Worm (Caenorhabditis elegans) whole organism, young adult: ENCODE results near the gene hex-1.

Experiments
- B0019.2 ChIP-seq: fragments of 200-800 bp; sonication (Bioruptor generic); conservative IDR thresholded peaks from 2 replicates; pipeline ENCODE4 v1.3.6; 2022; ENCODE audit warnings: missing genetic modification reagents, missing genetic modification characterization, missing compliant biosample characterization
- D2030.7 ChIP-seq: fragments of 200-800 bp; sonication (Bioruptor generic); IDR thresholded peaks from 2 replicates; pipeline ENCODE4 v1.3.6; 2022; ENCODE audit warnings: missing genetic modification reagents, missing genetic modification characterization, missing compliant biosample characterization
- F23B12.7 ChIP-seq: sonication (generic microtip); optimal IDR thresholded peaks from 2 replicates; lab custom pipeline; 2017; ENCODE audit warnings: missing genetic modification characterization, mild to moderate bottlenecking, missing compliant biosample characterization, antibody characterized with exemption, moderate library complexity; ENCODE audit not compliant: insufficient read depth
- F57A8.1 ChIP-seq: fragments of 200-800 bp; sonication (Bioruptor generic); optimal IDR thresholded peaks from 2 replicates; lab custom pipeline; 2018; ENCODE audit warnings: mild to moderate bottlenecking, missing genetic modification characterization, moderate library complexity, missing compliant biosample characterization
- K12H6.12 ChIP-seq: fragments of 200-800 bp; sonication (Bioruptor generic); optimal IDR thresholded peaks from 2 replicates; lab custom pipeline; 2018; ENCODE audit warnings: mild to moderate bottlenecking, missing genetic modification characterization, missing compliant biosample characterization
- T07F8.4 ChIP-seq: sonication (generic microtip); optimal IDR thresholded peaks from 2 replicates; lab custom pipeline; 2016; ENCODE audit warnings: mild to moderate bottlenecking, missing genetic modification characterization, moderate library complexity, missing compliant biosample characterization
- Y53F4B.3 ChIP-seq: fragments of 200-800 bp; sonication (Bioruptor generic); IDR thresholded peaks from 2 replicates; pipeline ENCODE4 v1.3.6; 2022; ENCODE audit warnings: missing genetic modification reagents, missing genetic modification characterization, missing compliant biosample characterization
- Y53G8AR.9 ChIP-seq: fragments of 200-800 bp; sonication (Bioruptor generic); conservative IDR thresholded peaks from 2 replicates; pipeline ENCODE4 v1.3.6; 2022; ENCODE audit warnings: missing genetic modification reagents, missing genetic modification characterization, missing compliant biosample characterization
- Y67H2A.10 ChIP-seq: fragments of 200-800 bp; sonication (Bioruptor generic); conservative IDR thresholded peaks from 2 replicates; pipeline ENCODE4 v1.3.6; 2022; ENCODE audit warnings: missing genetic modification reagents, missing genetic modification characterization, missing compliant biosample characterization
- ZK185.1 ChIP-seq: sonication (generic microtip); optimal IDR thresholded peaks from 2 replicates; lab custom pipeline; 2016; ENCODE audit warnings: mild to moderate bottlenecking, missing genetic modification characterization, missing compliant biosample characterization; ENCODE audit not compliant: poor library complexity, severe bottlenecking
- ama-1 ChIP-seq, 3 experiments: fragments of 150-350 bp in 1 of 3; sonication (generic microtip) in 2 of 3; optimal IDR thresholded peaks; 2 replicates each; lab custom pipeline; 2014 to 2018; ENCODE audit warnings: missing biosample characterization in 2 of 3, missing genetic modification characterization in 2 of 3, missing genetic modification reagents in 2 of 3
- aptf-2 ChIP-seq: fragments of 200-800 bp; sonication (Bioruptor generic); conservative IDR thresholded peaks from 2 replicates; pipeline ENCODE4 v1.3.6; 2022; ENCODE audit warnings: missing genetic modification reagents, missing genetic modification characterization, missing compliant biosample characterization
- atf-7 ChIP-seq: sonication (generic microtip); optimal IDR thresholded peaks from 2 replicates; lab custom pipeline; 2017; ENCODE audit warnings: mild to moderate bottlenecking, missing genetic modification characterization, missing compliant biosample characterization
- athp-1 ChIP-seq: sonication (generic microtip); optimal IDR thresholded peaks from 2 replicates; lab custom pipeline; 2017; ENCODE audit warnings: mild to moderate bottlenecking, missing genetic modification characterization, missing compliant biosample characterization
- attf-6 ChIP-seq: fragments of 200-800 bp; sonication (Bioruptor generic); IDR thresholded peaks from 2 replicates; pipeline ENCODE4 v1.3.6; 2022; ENCODE audit warnings: missing genetic modification reagents, missing genetic modification characterization, missing compliant biosample characterization
- bed-1 ChIP-seq: fragments of 200-800 bp; sonication (Bioruptor generic); IDR thresholded peaks from 2 replicates; pipeline ENCODE4 v1.3.6; 2022; ENCODE audit warnings: missing genetic modification reagents, missing genetic modification characterization, missing compliant biosample characterization
- bed-2 ChIP-seq: fragments of 200-800 bp; sonication (Bioruptor generic); IDR thresholded peaks from 2 replicates; pipeline ENCODE4 v1.3.6; 2022; ENCODE audit warnings: missing genetic modification reagents, missing genetic modification characterization, missing compliant biosample characterization
- cebp-1 ChIP-seq, 2 experiments: fragments of 200-800 bp in 1 of 2; sonication (Bioruptor generic) in 1 of 2; sonication (generic microtip) in 1 of 2; IDR thresholded peaks in 1 of 2; optimal IDR thresholded peaks in 1 of 2; 2 replicates each; pipeline versions ENCODE4 v1.3.6 to Lab custom; 2017 to 2022; ENCODE audit warnings: missing compliant biosample characterization in 2 of 2, missing genetic modification characterization in 2 of 2, mild to moderate bottlenecking in 1 of 2, missing genetic modification reagents in 1 of 2, moderate library complexity in 1 of 2
- ceh-100 ChIP-seq: fragments of 200-800 bp; sonication (Bioruptor generic); IDR thresholded peaks from 2 replicates; pipeline ENCODE4 v1.3.6; 2022; ENCODE audit warnings: missing genetic modification reagents, missing genetic modification characterization, missing compliant biosample characterization
- ceh-27 ChIP-seq: fragments of 200-800 bp; sonication (Bioruptor generic); optimal IDR thresholded peaks from 2 replicates; lab custom pipeline; 2018; ENCODE audit warnings: mild to moderate bottlenecking, missing genetic modification characterization, moderate library complexity, missing compliant biosample characterization
- ceh-79 ChIP-seq: sonication (generic microtip); optimal IDR thresholded peaks from 2 replicates; lab custom pipeline; 2017; ENCODE audit warnings: mild to moderate bottlenecking, missing genetic modification characterization, missing compliant biosample characterization
- ceh-91 ChIP-seq: fragments of 200-800 bp; sonication (Bioruptor generic); IDR thresholded peaks from 2 replicates; pipeline ENCODE4 v1.3.6; 2022; ENCODE audit warnings: missing genetic modification reagents, missing genetic modification characterization, missing compliant biosample characterization
- chd-7 ChIP-seq: sonication (generic microtip); optimal IDR thresholded peaks from 2 replicates; lab custom pipeline; 2016; ENCODE audit warnings: mild to moderate bottlenecking, missing genetic modification characterization, moderate library complexity, missing compliant biosample characterization
- dpff-1 ChIP-seq: sonication (generic microtip); optimal IDR thresholded peaks from 2 replicates; lab custom pipeline; 2017; ENCODE audit warnings: mild to moderate bottlenecking, missing genetic modification characterization, missing compliant biosample characterization
- ekl-4 ChIP-seq: fragments of 200-800 bp; sonication (Bioruptor generic); IDR thresholded peaks from 2 replicates; pipeline ENCODE4 v1.3.6; 2022; ENCODE audit warnings: missing genetic modification reagents, missing genetic modification characterization, missing compliant biosample characterization
- hlh-26 ChIP-seq: fragments of 200-800 bp; sonication (Bioruptor generic); conservative IDR thresholded peaks from 2 replicates; pipeline ENCODE4 v1.3.6; 2022; ENCODE audit warnings: missing genetic modification reagents, missing genetic modification characterization, missing compliant biosample characterization
- hmg-1.2 ChIP-seq: fragments of 200-800 bp; sonication (Bioruptor generic); IDR thresholded peaks from 2 replicates; pipeline ENCODE4 v1.3.6; 2022; ENCODE audit warnings: missing genetic modification reagents, missing genetic modification characterization, missing compliant biosample characterization
- hmg-20 ChIP-seq: fragments of 200-800 bp; sonication (Bioruptor generic); IDR thresholded peaks from 2 replicates; pipeline ENCODE4 v1.3.6; 2022; ENCODE audit warnings: missing genetic modification reagents, missing genetic modification characterization, missing compliant biosample characterization
- hsf-1 ChIP-seq: fragments of 200-800 bp; sonication (Bioruptor generic); IDR thresholded peaks from 2 replicates; pipeline ENCODE4 v1.3.6; 2022; ENCODE audit warnings: missing genetic modification reagents, missing genetic modification characterization, missing compliant biosample characterization
- lag-1 ChIP-seq: fragments of 200-800 bp; sonication (Bioruptor generic); IDR thresholded peaks from 2 replicates; pipeline ENCODE4 v1.3.6; 2022; ENCODE audit warnings: missing genetic modification reagents, missing genetic modification characterization, missing compliant biosample characterization
- let-526 ChIP-seq: fragments of 200-800 bp; sonication (Bioruptor generic); IDR thresholded peaks from 2 replicates; pipeline ENCODE4 v1.3.6; 2022; ENCODE audit warnings: missing genetic modification reagents, missing genetic modification characterization, missing compliant biosample characterization
- lin-26 ChIP-seq: fragments of 200-800 bp; sonication (Bioruptor generic); IDR thresholded peaks from 2 replicates; pipeline ENCODE4 v1.3.6; 2022; ENCODE audit warnings: missing genetic modification reagents, missing genetic modification characterization, missing compliant biosample characterization
- madf-6 ChIP-seq: fragments of 200-800 bp; sonication (Bioruptor generic); IDR thresholded peaks from 2 replicates; pipeline ENCODE4 v1.3.6; 2022; ENCODE audit warnings: missing genetic modification reagents, missing genetic modification characterization, missing compliant biosample characterization
- mcd-1 ChIP-seq: fragments of 200-800 bp; sonication (Bioruptor generic); IDR thresholded peaks from 2 replicates; pipeline ENCODE4 v1.3.6; 2022; ENCODE audit warnings: missing genetic modification reagents, missing genetic modification characterization, missing compliant biosample characterization
- mel-28 ChIP-seq: sonication (generic microtip); optimal IDR thresholded peaks from 2 replicates; lab custom pipeline; 2016; ENCODE audit warnings: borderline replicate concordance, mild to moderate bottlenecking, missing genetic modification characterization, missing compliant biosample characterization
- mxl-1 ChIP-seq: sonication (generic microtip); optimal IDR thresholded peaks from 2 replicates; lab custom pipeline; 2016; ENCODE audit warnings: missing genetic modification characterization, missing compliant biosample characterization
- nfya-1 ChIP-seq: sonication (generic microtip); optimal IDR thresholded peaks from 2 replicates; lab custom pipeline; 2017; ENCODE audit warnings: antibody characterized with exemption, missing compliant biosample characterization, missing genetic modification characterization, borderline replicate concordance; ENCODE audit not compliant: insufficient read depth
- nfyb-1 ChIP-seq: fragments of 200-800 bp; sonication (Bioruptor generic); IDR thresholded peaks from 2 replicates; pipeline ENCODE4 v1.3.6; 2022; ENCODE audit warnings: missing genetic modification reagents, missing genetic modification characterization, missing compliant biosample characterization
- nhr-120 ChIP-seq: fragments of 200-800 bp; sonication (Bioruptor generic); IDR thresholded peaks from 2 replicates; pipeline ENCODE4 v1.3.6; 2022; ENCODE audit warnings: missing genetic modification characterization, missing compliant biosample characterization
- sdz-38 ChIP-seq: sonication (generic microtip); optimal IDR thresholded peaks from 2 replicates; lab custom pipeline; 2016; ENCODE audit warnings: missing genotype, missing genetic modification characterization, missing compliant biosample characterization
- somi-1 ChIP-seq: fragments of 200-800 bp; sonication (Bioruptor generic); optimal IDR thresholded peaks from 2 replicates; lab custom pipeline; 2018; ENCODE audit warnings: mild to moderate bottlenecking, missing genetic modification characterization, missing compliant biosample characterization
- tbp1 ChIP-seq: fragments of 200-800 bp; sonication (Bioruptor generic); optimal IDR thresholded peaks from 2 replicates; lab custom pipeline; 2018; ENCODE audit warnings: mild to moderate bottlenecking, missing genetic modification characterization, missing compliant biosample characterization
- unc-130 ChIP-seq: sonication (generic microtip); optimal IDR thresholded peaks from 2 replicates; lab custom pipeline; 2016; ENCODE audit warnings: missing genetic modification reagents, missing genetic modification characterization, missing compliant biosample characterization
- unc-62 ChIP-seq: fragments of 150-350 bp; optimal IDR thresholded peaks from 2 replicates; lab custom pipeline; 2014; ENCODE audit warnings: missing biosample characterization, missing genetic modification reagents, missing genetic modification characterization
- zfh-2 ChIP-seq: fragments of 200-800 bp; sonication (Bioruptor generic); conservative IDR thresholded peaks from 2 replicates; pipeline ENCODE4 v1.3.6; 2022; ENCODE audit warnings: missing genetic modification reagents, missing genetic modification characterization, missing compliant biosample characterization
- ztf-26 ChIP-seq: sonication (generic microtip); optimal IDR thresholded peaks from 2 replicates; lab custom pipeline; 2017; ENCODE audit warnings: missing genetic modification characterization, missing compliant biosample characterization
- ztf-3 ChIP-seq: fragments of 200-800 bp; sonication (Bioruptor generic); optimal IDR thresholded peaks from 2 replicates; lab custom pipeline; 2018; ENCODE audit warnings: mild to moderate bottlenecking, missing genetic modification characterization, missing compliant biosample characterization

Gene hex-1

ce11 chrX:2242568-2243185, 21.7 kb downstream of the hex-1 start, which contains the start of gene rpl-11.2 (continued):
- peak; percentile 89 for TF ChIP-seq let-526 (GFP tag; lab: Robert Waterston, UW)
- no peak for TF ChIP-seq lin-26 (GFP tag; lab: Robert Waterston, UW)
- peak; percentile 16 for TF ChIP-seq ztf-3 (GFP tag; lab: Kevin White, UChicago)
- no peak for TF ChIP-seq ceh-91 (GFP tag; lab: Robert Waterston, UW)
- no peak for TF ChIP-seq chd-7 (tag; lab: Kevin White, UChicago)
- no peak for TF ChIP-seq B0019.2 (GFP tag; lab: Robert Waterston, UW)
- TF ChIP-seq athp-1 (tag; lab: Kevin White, UChicago): no peak
- no peak for TF ChIP-seq D2030.7 (GFP tag; lab: Robert Waterston, UW)
- peak; percentile 89 for TF ChIP-seq ZK185.1 (tag; lab: Kevin White, UChicago)
- no peak; the same call in none of the 2 replicates for TF ChIP-seq hmg-1.2 (GFP tag; lab: Robert Waterston, UW)
- TF ChIP-seq ama-1 (optimal IDR thresholded peaks at IDR 0.05; lab: Kevin White, UChicago): no peak
- no peak for TF ChIP-seq ama-1 (GFP tag; optimal IDR thresholded peaks at IDR 0.05; lab: Kevin White, UChicago)
- no peak for TF ChIP-seq ceh-79
- TF ChIP-seq atf-7: peak; percentile 85
- TF ChIP-seq Y67H2A.10 (GFP tag; lab: Robert Waterston, UW): 0 out of 2 replicates have a peak, but pooled peaks have one; percentile 10
- peak; percentile 51; the same call in 1 of the 2 replicates for TF ChIP-seq cebp-1 (GFP tag; IDR thresholded peaks at IDR 0.05; lab: Robert Waterston, UW)
- no peak for TF ChIP-seq cebp-1 (tag; optimal IDR thresholded peaks at IDR 0.05; lab: Kevin White, UChicago)
- TF ChIP-seq unc-62: peak; percentile 27
- TF ChIP-seq aptf-2 (GFP tag; lab: Robert Waterston, UW): no peak
- TF ChIP-seq Y53F4B.3 (GFP tag; lab: Robert Waterston, UW): no peak
- no peak for TF ChIP-seq T07F8.4
- no peak; the same call in 1 of the 2 replicates for TF ChIP-seq Y53G8AR.9 (GFP tag; lab: Robert Waterston, UW)
- no peak for TF ChIP-seq unc-130 (GFP tag; lab: Kevin White, UChicago)
- TF ChIP-seq F23B12.7: peak; percentile 84
- TF ChIP-seq sdz-38: no peak
- TF ChIP-seq mxl-1 (tag; lab: Kevin White, UChicago): no peak
- TF ChIP-seq ztf-26 (tag; lab: Kevin White, UChicago): peak; percentile 73
- no peak for TF ChIP-seq bed-1 (GFP tag; lab: Robert Waterston, UW)
- TF ChIP-seq ekl-4 (GFP tag; lab: Robert Waterston, UW): peak; percentile 78
- no peak for TF ChIP-seq lag-1 (GFP tag; lab: Robert Waterston, UW)
- TF ChIP-seq K12H6.12: peak; percentile 92
- no peak for TF ChIP-seq nhr-120 (GFP tag; lab: Robert Waterston, UW)
- TF ChIP-seq mcd-1 (GFP tag; lab: Robert Waterston, UW): peak; percentile 78; the same call in 1 of the 2 replicates
- no peak for TF ChIP-seq hlh-26
- TF ChIP-seq ceh-27 (GFP tag; lab: Kevin White, UChicago): peak; percentile 95
- TF ChIP-seq attf-6 (GFP tag; lab: Robert Waterston, UW): no peak
- TF ChIP-seq hmg-20 (GFP tag; lab: Robert Waterston, UW): peak; percentile 74; the same call in 1 of the 2 replicates
- TF ChIP-seq zfh-2 (GFP tag; lab: Robert Waterston, UW): no peak
- no peak for TF ChIP-seq F57A8.1
- TF ChIP-seq mel-28 (tag; lab: Kevin White, UChicago): no peak
- no peak for TF ChIP-seq hsf-1 (GFP tag; lab: Robert Waterston, UW)
- peak; percentile 66 for TF ChIP-seq somi-1 (GFP tag; lab: Kevin White, UChicago)
- TF ChIP-seq nfya-1 (tag; lab: Kevin White, UChicago): no peak
- TF ChIP-seq madf-6 (GFP tag; lab: Robert Waterston, UW): no peak
- 0 out of 2 replicates have a peak, but pooled peaks have one; percentile 46 for TF ChIP-seq ceh-100 (GFP tag; lab: Robert Waterston, UW)
- TF ChIP-seq tbp1 (GFP tag; lab: Kevin White, UChicago): no peak
- peak; percentile 88 for TF ChIP-seq nfyb-1
- no peak for TF ChIP-seq dpff-1
- no peak for TF ChIP-seq bed-2 (GFP tag; lab: Robert Waterston, UW)
